Worm (Caenorhabditis elegans): Measurements from ENCODE around the gene tmc-1.

tmc-1 gene

DNA sequence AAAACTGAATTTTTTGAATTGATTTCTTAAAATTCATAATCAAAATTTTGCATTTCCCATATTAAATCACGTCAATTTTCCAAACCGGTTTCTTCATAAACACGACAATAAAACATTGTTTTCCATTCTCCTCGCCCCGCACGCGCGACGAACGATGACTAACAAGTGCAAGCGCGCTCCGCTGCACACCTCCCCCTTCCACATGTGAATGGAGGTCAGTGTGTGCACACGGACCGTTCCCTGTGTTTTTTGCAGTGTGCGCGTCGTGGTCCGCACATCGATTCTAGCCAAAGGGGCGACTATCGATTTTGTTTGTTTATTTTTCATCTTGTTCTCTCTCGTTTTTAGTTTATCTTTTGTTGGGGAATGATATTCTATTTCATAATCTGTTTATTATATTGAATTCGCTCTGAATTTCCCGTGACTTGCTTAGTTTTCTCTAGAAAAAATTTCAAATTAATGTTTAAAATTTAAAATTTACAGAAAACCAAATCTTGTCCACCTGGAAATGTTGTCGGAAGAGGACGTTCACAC, 33.4 kb upstream of the tmc-1 start, which contains the start of gene snx-1 (continued):
- TF ChIP-seq nfyb-1 (GFP tag; IDR thresholded peaks at IDR 0.05) (no peak), aptf-3 (GFP tag; IDR thresholded peaks at IDR 0.05) (no peak), Y53G8AR.9 (GFP tag; conservative IDR thresholded peaks at IDR 0.05) (no peak), hrde-1 (tag; optimal IDR thresholded peaks at IDR 0.05; ENCODE audit: borderline replicate concordance) (no peak), mcd-1 (GFP tag; IDR thresholded peaks at IDR 0.05) (peak; percentile 90), hlh-26 (GFP tag; conservative IDR thresholded peaks at IDR 0.05) (no peak), tlf-1 (GFP tag; optimal IDR thresholded peaks at IDR 0.05) (no peak), ZK185.1 (tag; optimal IDR thresholded peaks at IDR 0.05; ENCODE audit: poor library complexity, severe bottlenecking) (no peak), K11D2.4 (GFP tag; IDR thresholded peaks at IDR 0.05) (no peak), somi-1 (GFP tag; optimal IDR thresholded peaks at IDR 0.05) (no peak), nfya-2 (GFP tag; IDR thresholded peaks at IDR 0.05) (no peak), attf-3 (GFP tag; conservative IDR thresholded peaks at IDR 0.05) (no peak), B0336.3 (GFP tag; IDR thresholded peaks at IDR 0.05) (0 out of 2 replicates have a peak, but pooled peaks have one; percentile 19), bed-1 (GFP tag; IDR thresholded peaks at IDR 0.05) (no peak), him-1 (tag; optimal IDR thresholded peaks at IDR 0.05) (no peak), K12H6.12 (tag; optimal IDR thresholded peaks at IDR 0.05) (no peak), rpc-1 (optimal IDR thresholded peaks at IDR 0.05) (no peak), rpc-1 (tag; optimal IDR thresholded peaks at IDR 0.05) (no peak), F49E8.2 (tag; optimal IDR thresholded peaks at IDR 0.05; ENCODE audit: insufficient read depth) (no peak), Y56A3A.18 (GFP tag; IDR thresholded peaks at IDR 0.05) (no peak), T26A5.8 (tag; optimal IDR thresholded peaks at IDR 0.05) (no peak), hlh-12 (tag; optimal IDR thresholded peaks at IDR 0.05) (no peak), snpc-1.1 (tag; optimal IDR thresholded peaks at IDR 0.05; ENCODE audit: insufficient read depth) (no peak), ceh-58 (GFP tag; IDR thresholded peaks at IDR 0.05) (no peak), dox-1 (GFP tag; IDR thresholded peaks at IDR 0.05) (peak; percentile 76; the same call in 1 of the 2 replicates), F57C9.4 (tag; optimal IDR thresholded peaks at IDR 0.05) (no peak), snpc-1.3 (tag; optimal IDR thresholded peaks at IDR 0.05; ENCODE audit: insufficient read depth) (no peak), hmg-20 (GFP tag; IDR thresholded peaks at IDR 0.05) (no peak), F37B4.10 (GFP tag; IDR thresholded peaks at IDR 0.05) (no peak), Y67H2A.10 (GFP tag; conservative IDR thresholded peaks at IDR 0.05) (no peak; the same call in 1 of the 2 replicates), mxl-1 (tag; optimal IDR thresholded peaks at IDR 0.05) (no peak), Y95B8A.8 (GFP tag; IDR thresholded peaks at IDR 0.05) (no peak), B0035.1 (tag; optimal IDR thresholded peaks at IDR 0.05) (no peak), hsf-1 (GFP tag; IDR thresholded peaks at IDR 0.05) (no peak), gei-17 (GFP tag; optimal IDR thresholded peaks at IDR 0.05) (no peak), cebp-1 (GFP tag; IDR thresholded peaks at IDR 0.05) (peak; percentile 43; the same call in 1 of the 2 replicates), cebp-1 (tag; optimal IDR thresholded peaks at IDR 0.05) (peak; percentile 65), ama-1 (optimal IDR thresholded peaks at IDR 0.05) (no peak), ama-1 (GFP tag; optimal IDR thresholded peaks at IDR 0.05) (no peak), bed-2 (GFP tag; IDR thresholded peaks at IDR 0.05) (no peak), C17E4.6 (GFP tag; IDR thresholded peaks at IDR 0.05) (no peak), ets-4 (GFP tag; optimal IDR thresholded peaks at IDR 0.05) (no peak), die-1 (tag; optimal IDR thresholded peaks at IDR 0.05) (no peak), ceh-27 (GFP tag; optimal IDR thresholded peaks at IDR 0.05) (peak; percentile 40), efl-1 (GFP tag; optimal IDR thresholded peaks at IDR 0.05) (no peak), dpl-1 (GFP tag; optimal IDR thresholded peaks at IDR 0.05) (no peak), madf-6 (GFP tag; IDR thresholded peaks at IDR 0.05) (no peak), nhr-27 (tag; optimal IDR thresholded peaks at IDR 0.05) (no peak), ceh-40 (GFP tag; IDR thresholded peaks at IDR 0.05) (no peak), F57A8.1 (GFP tag; optimal IDR thresholded peaks at IDR 0.05) (no peak)

Data from whole organism, young adult.